Worm (Caenorhabditis elegans): ENCODE data around the gene T24A6.1.

DNA sequence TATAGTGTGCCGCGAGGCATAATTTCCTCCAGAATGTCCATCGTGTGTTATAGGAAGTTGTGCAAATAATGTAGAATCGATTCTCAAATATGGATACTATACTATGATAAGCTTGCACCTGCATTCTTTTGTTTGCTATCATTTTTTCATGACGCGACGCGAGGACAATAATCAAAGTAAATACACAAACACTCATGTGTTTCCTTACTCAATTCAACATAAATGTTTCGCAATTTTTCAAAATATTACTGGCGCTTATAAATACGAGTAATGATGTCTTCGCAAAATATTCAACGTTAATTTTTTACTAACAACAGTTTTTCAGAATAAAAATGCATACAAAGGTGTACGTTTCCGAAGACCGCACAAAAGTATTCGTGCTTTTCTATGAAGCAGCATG, 35.6 kb upstream of the T24A6.1 start, which contains the start of gene irg-1:
- TF ChIP-seq scrt-1 (GFP tag; IDR thresholded peaks at IDR 0.05): no peak
- no peak for TF ChIP-seq flt-1 (GFP tag; IDR thresholded peaks at IDR 0.05)
- no peak for TF ChIP-seq ama-1 (optimal IDR thresholded peaks at IDR 0.05)
- no peak for TF ChIP-seq tbx-37 (GFP tag; conservative IDR thresholded peaks at IDR 0.05)
- TF ChIP-seq hmg-4 (GFP tag; optimal IDR thresholded peaks at IDR 0.05): no peak
- TF ChIP-seq hmbx-1 (tag; optimal IDR thresholded peaks at IDR 0.05): no peak

All from whole organism, early embryonic.